Worm (Caenorhabditis elegans) whole organism, early embryonic: ENCODE data around the gene srbc-49.

Experiments used
- B0310.2 ChIP-seq: sonication (generic microtip); optimal IDR thresholded peaks from 2 replicates; lab custom pipeline; 2016; ENCODE audit warnings: mild to moderate bottlenecking, missing genetic modification characterization, missing compliant biosample characterization
- aly-1 ChIP-seq: sonication (generic microtip); optimal IDR thresholded peaks from 2 replicates; lab custom pipeline; 2016; ENCODE audit warnings: missing genetic modification characterization, missing compliant biosample characterization
- ama-1 ChIP-seq: fragments of 150-350 bp; optimal IDR thresholded peaks from 2 replicates; lab custom pipeline; 2014
- ceh-13 ChIP-seq: fragments of 200-800 bp; sonication (Bioruptor generic); optimal IDR thresholded peaks from 2 replicates; lab custom pipeline; 2018; ENCODE audit warnings: mild to moderate bottlenecking, missing genetic modification characterization, missing compliant biosample characterization
- ceh-36 ChIP-seq: sonication (generic microtip); optimal IDR thresholded peaks from 2 replicates; lab custom pipeline; 2016; ENCODE audit warnings: missing genetic modification characterization, inconsistent platforms, missing compliant biosample characterization
- flt-1 ChIP-seq: fragments of 200-800 bp; sonication (Bioruptor generic); IDR thresholded peaks from 2 replicates; pipeline ENCODE4 v1.3.6; 2022; ENCODE audit warnings: missing genetic modification characterization, missing compliant biosample characterization
- hmbx-1 ChIP-seq: sonication (generic microtip); optimal IDR thresholded peaks from 2 replicates; lab custom pipeline; 2016; ENCODE audit warnings: mild to moderate bottlenecking, missing genetic modification characterization, missing compliant biosample characterization
- hmg-4 ChIP-seq: fragments of 200-800 bp; sonication (Bioruptor generic); optimal IDR thresholded peaks from 2 replicates; lab custom pipeline; 2018; ENCODE audit warnings: mild to moderate bottlenecking, missing genetic modification characterization, missing compliant biosample characterization
- hnd-1 ChIP-seq: sonication (generic microtip); optimal IDR thresholded peaks from 2 replicates; lab custom pipeline; 2016; ENCODE audit warnings: missing genetic modification characterization, missing compliant biosample characterization
- pes-1 ChIP-seq: fragments of 200-800 bp; sonication (Bioruptor generic); IDR thresholded peaks from 2 replicates; pipeline ENCODE4 v1.3.6; 2022; ENCODE audit warnings: missing genetic modification reagents, missing genetic modification characterization, missing compliant biosample characterization
- scrt-1 ChIP-seq: fragments of 200-800 bp; sonication (Bioruptor generic); IDR thresholded peaks from 2 replicates; pipeline ENCODE4 v1.3.6; 2022; ENCODE audit warnings: missing genetic modification characterization, missing compliant biosample characterization
- sea-1 ChIP-seq: fragments of 200-800 bp; sonication (Bioruptor generic); conservative IDR thresholded peaks from 2 replicates; pipeline ENCODE4 v1.3.6; 2022; ENCODE audit warnings: missing genetic modification characterization, missing compliant biosample characterization
- tbx-11 ChIP-seq: fragments of 200-800 bp; sonication (Bioruptor generic); IDR thresholded peaks from 2 replicates; pipeline ENCODE4 v1.3.6; 2022; ENCODE audit warnings: missing genetic modification characterization, missing compliant biosample characterization

- TF ChIP-seq ama-1 (no peak), ceh-13 (GFP tag; lab: Kevin White, UChicago) (no peak), hnd-1 (tag; lab: Kevin White, UChicago) (no peak), B0310.2 (tag; lab: Kevin White, UChicago) (no peak), aly-1 (tag; lab: Kevin White, UChicago) (no peak), hmbx-1 (tag; lab: Kevin White, UChicago) (no peak), ceh-36 (tag; lab: Kevin White, UChicago) (no peak), flt-1 (GFP tag; lab: Robert Waterston, UW) (no peak), scrt-1 (GFP tag; lab: Robert Waterston, UW) (no peak), sea-1 (GFP tag; lab: Robert Waterston, UW) (no peak), pes-1 (GFP tag; lab: Robert Waterston, UW) (no peak), tbx-11 (GFP tag; lab: Robert Waterston, UW) (no peak), hmg-4 (no peak)
Measured at ce11 chrV:15810446-15810845, 11.1 kb upstream of the srbc-49 start, which contains the start of gene F54B8.1.
